Fruit fly (Drosophila melanogaster) whole organism, embryonic: ENCODE measurements around the gene cbt.
A peak's percentile ranks its signal among the peaks of the same experiment; 100 is the strongest.

Source experiments
- Atf6 ChIP-seq: fragments of 200-800 bp; sonication (Bioruptor generic); IDR thresholded peaks from 2 replicates; pipeline ENCODE4 v1.3.6; 2022; ENCODE audit warnings: missing biosample characterization, missing genetic modification characterization
- Blimp-1 ChIP-seq: fragments of 200-800 bp; sonication (Bioruptor generic); optimal IDR thresholded peaks from 3 replicates; lab custom pipeline; 2018; ENCODE audit warnings: missing biosample characterization, missing genetic modification characterization, mild to moderate bottlenecking, moderate library complexity, missing genetic modification reagents
- CG10654 ChIP-seq: fragments of 200-800 bp; sonication (Bioruptor generic); optimal IDR thresholded peaks from 2 replicates; lab custom pipeline; 2016; ENCODE audit warnings: missing biosample characterization, missing genetic modification characterization
- CG10979 ChIP-seq: fragments of 200-800 bp; sonication (Bioruptor generic); optimal IDR thresholded peaks from 2 replicates; lab custom pipeline; 2018; ENCODE audit warnings: missing biosample characterization, mild to moderate bottlenecking, missing genetic modification characterization, moderate library complexity
- CG11696 ChIP-seq: fragments of 200-800 bp; sonication (Bioruptor generic); IDR thresholded peaks from 2 replicates; pipeline ENCODE4 v1.3.6; 2022; ENCODE audit warnings: missing biosample characterization, missing genetic modification characterization
- CG14050 ChIP-seq: fragments of 200-800 bp; sonication (Bioruptor generic); IDR thresholded peaks from 3 replicates; pipeline ENCODE4 v1.3.6; 2022; ENCODE audit warnings: missing biosample characterization, missing genetic modification characterization
- CG14441 ChIP-seq: fragments of 200-800 bp; sonication (Bioruptor generic); IDR thresholded peaks from 2 replicates; pipeline ENCODE4 v1.3.6; 2022; ENCODE audit warnings: missing biosample characterization, missing genetic modification characterization
- CG15073 ChIP-seq: fragments of 200-800 bp; sonication (Bioruptor generic); optimal IDR thresholded peaks from 2 replicates; lab custom pipeline; 2016; ENCODE audit warnings: missing biosample characterization, missing genetic modification characterization
- CG15514 ChIP-seq: fragments of 200-800 bp; sonication (Bioruptor generic); optimal IDR thresholded peaks from 3 replicates; lab custom pipeline; 2017; ENCODE audit warnings: missing biosample characterization, missing genetic modification characterization, mild to moderate bottlenecking, moderate library complexity, missing genetic modification reagents
- CG17568 ChIP-seq: fragments of 200-800 bp; sonication (Bioruptor generic); optimal IDR thresholded peaks from 2 replicates; lab custom pipeline; 2018; ENCODE audit warnings: missing biosample characterization, mild to moderate bottlenecking, missing genetic modification characterization, moderate library complexity
- CG17829 ChIP-seq: fragments of 200-800 bp; optimal IDR thresholded peaks from 2 replicates; lab custom pipeline; 2019; ENCODE audit warnings: missing biosample characterization, mild to moderate bottlenecking, missing genetic modification characterization, moderate library complexity
- CG18599 ChIP-seq: fragments of 200-800 bp; sonication (Bioruptor generic); optimal IDR thresholded peaks from 3 replicates; lab custom pipeline; 2017; ENCODE audit warnings: missing biosample characterization, missing genetic modification characterization, mild to moderate bottlenecking, moderate library complexity, missing genetic modification reagents
- CG32772 ChIP-seq: fragments of 200-800 bp; sonication (Bioruptor generic); IDR thresholded peaks from 2 replicates; pipeline ENCODE4 v1.3.6; 2022; ENCODE audit warnings: missing biosample characterization, missing genetic modification characterization
- CG3995 ChIP-seq: fragments of 200-800 bp; sonication (Bioruptor generic); optimal IDR thresholded peaks from 3 replicates; lab custom pipeline; 2016; ENCODE audit warnings: missing biosample characterization, missing genetic modification characterization
- CG42726 ChIP-seq: fragments of 200-800 bp; sonication (Bioruptor generic); IDR thresholded peaks from 2 replicates; pipeline ENCODE4 v1.3.6; 2022; ENCODE audit warnings: missing biosample characterization, missing genetic modification characterization; ENCODE audit not compliant: partially characterized antibody
- CG6175 ChIP-seq: fragments of 200-800 bp; sonication (Bioruptor generic); IDR thresholded peaks from 3 replicates; pipeline ENCODE4 v1.3.6; 2022; ENCODE audit warnings: missing biosample characterization, missing genetic modification characterization
- CG7745 ChIP-seq: fragments of 200-800 bp; sonication (Bioruptor generic); optimal IDR thresholded peaks from 2 replicates; lab custom pipeline; 2018; ENCODE audit warnings: missing biosample characterization, mild to moderate bottlenecking, missing genetic modification characterization, moderate library complexity
- CG7963 ChIP-seq: fragments of 200-800 bp; sonication (Bioruptor generic); IDR thresholded peaks from 3 replicates; pipeline ENCODE4 v1.3.6; 2022; ENCODE audit warnings: missing biosample characterization, missing genetic modification characterization; ENCODE audit not compliant: partially characterized antibody
- Camta ChIP-seq: fragments of 200-800 bp; sonication (Bioruptor generic); optimal IDR thresholded peaks from 2 replicates; lab custom pipeline; 2016; ENCODE audit warnings: missing biosample characterization, missing genetic modification characterization
- Deaf1 ChIP-seq: fragments of 200-800 bp; optimal IDR thresholded peaks from 3 replicates; lab custom pipeline; 2019; ENCODE audit warnings: missing biosample characterization, mild to moderate bottlenecking, missing genetic modification characterization, moderate library complexity
- Dek ChIP-seq: fragments of 200-800 bp; sonication (Bioruptor generic); optimal IDR thresholded peaks from 3 replicates; lab custom pipeline; 2019; ENCODE audit warnings: missing biosample characterization, mild to moderate bottlenecking, missing genetic modification characterization, moderate library complexity
- Dip2 ChIP-seq: fragments of 200-800 bp; sonication (Bioruptor generic); IDR thresholded peaks from 2 replicates; pipeline ENCODE4 v1.3.6; 2022; ENCODE audit warnings: missing biosample characterization, missing genetic modification characterization
- E2f1 ChIP-seq: fragments of 200-800 bp; sonication (Bioruptor generic); IDR thresholded peaks from 2 replicates; pipeline ENCODE4 v1.3.6; 2022; ENCODE audit warnings: missing biosample characterization, missing genetic modification characterization
- Hr3 ChIP-seq: fragments of 200-800 bp; sonication (Bioruptor generic); optimal IDR thresholded peaks from 3 replicates; lab custom pipeline; 2016; ENCODE audit warnings: missing biosample characterization, missing genetic modification characterization
- Hr78 ChIP-seq, 2 experiments: fragments of 200-800 bp in 1 of 2; fragments of >200 bp in 1 of 2; sonication (Bioruptor generic) in 1 of 2; optimal IDR thresholded peaks; 2 replicates each; lab custom pipeline; 2017 to 2019; ENCODE audit warnings: missing biosample characterization in 2 of 2, missing genetic modification characterization in 2 of 2, mild to moderate bottlenecking in 1 of 2, moderate library complexity in 1 of 2
- Nf-YA ChIP-seq: fragments of 200-800 bp; sonication (Bioruptor generic); IDR thresholded peaks from 2 replicates; pipeline ENCODE4 v1.3.6; 2022; ENCODE audit warnings: missing biosample characterization, missing genetic modification characterization
- Oli ChIP-seq: fragments of 200-800 bp; sonication (Bioruptor generic); optimal IDR thresholded peaks from 2 replicates; lab custom pipeline; 2018; ENCODE audit warnings: missing biosample characterization, mild to moderate bottlenecking, missing genetic modification characterization, moderate library complexity
- Opbp ChIP-seq: fragments of 200-800 bp; sonication (Bioruptor generic); IDR thresholded peaks from 3 replicates; pipeline ENCODE4 v1.3.6; 2022; ENCODE audit warnings: missing biosample characterization, missing genetic modification characterization; ENCODE audit not compliant: partially characterized antibody
- PHDP ChIP-seq: fragments of 200-800 bp; sonication (Bioruptor generic); optimal IDR thresholded peaks from 3 replicates; lab custom pipeline; 2018; ENCODE audit warnings: missing biosample characterization, mild to moderate bottlenecking, missing genetic modification characterization, moderate library complexity
- YL-1 ChIP-seq: fragments of 200-800 bp; sonication (Bioruptor generic); optimal IDR thresholded peaks from 3 replicates; lab custom pipeline; 2017; ENCODE audit warnings: missing biosample characterization, mild to moderate bottlenecking, missing genetic modification characterization
- bab2 ChIP-seq: fragments of 200-800 bp; sonication (Bioruptor generic); optimal IDR thresholded peaks from 2 replicates; lab custom pipeline; 2016; ENCODE audit warnings: missing biosample characterization, missing genetic modification characterization
- cad ChIP-seq: fragments of >200 bp; optimal IDR thresholded peaks from 2 replicates; lab custom pipeline; 2017; ENCODE audit warnings: missing biosample characterization, missing genetic modification characterization
- cg ChIP-seq: fragments of 200-800 bp; sonication (Bioruptor generic); optimal IDR thresholded peaks from 3 replicates; lab custom pipeline; 2019; ENCODE audit warnings: missing biosample characterization, mild to moderate bottlenecking, missing genetic modification characterization, moderate library complexity
- chm ChIP-seq: fragments of 200-800 bp; sonication (Bioruptor generic); IDR thresholded peaks from 2 replicates; pipeline ENCODE4 v1.3.6; 2022; ENCODE audit warnings: missing biosample characterization, missing genetic modification characterization
- chn ChIP-seq: fragments of 200-800 bp; sonication (Bioruptor generic); optimal IDR thresholded peaks from 2 replicates; lab custom pipeline; 2016; ENCODE audit warnings: missing biosample characterization, missing genetic modification characterization
- da ChIP-seq: fragments of 200-800 bp; sonication (Bioruptor generic); optimal IDR thresholded peaks from 2 replicates; lab custom pipeline; 2016; ENCODE audit warnings: missing biosample characterization, missing genetic modification characterization
- gcm ChIP-seq: fragments of 200-800 bp; sonication (Bioruptor generic); optimal IDR thresholded peaks from 2 replicates; lab custom pipeline; 2019; ENCODE audit warnings: missing biosample characterization, mild to moderate bottlenecking, missing genetic modification characterization, moderate library complexity
- lbe ChIP-seq: fragments of 200-800 bp; sonication (Bioruptor generic); optimal IDR thresholded peaks from 2 replicates; lab custom pipeline; 2016; ENCODE audit warnings: missing biosample characterization, mild to moderate bottlenecking, missing genetic modification characterization
- nerfin-1 ChIP-seq: fragments of 200-800 bp; sonication (Bioruptor generic); optimal IDR thresholded peaks from 3 replicates; lab custom pipeline; 2019; ENCODE audit warnings: missing biosample characterization, mild to moderate bottlenecking, missing genetic modification characterization, moderate library complexity
- nom ChIP-seq: fragments of 200-800 bp; sonication (Bioruptor generic); optimal IDR thresholded peaks from 2 replicates; lab custom pipeline; 2017; ENCODE audit warnings: missing biosample characterization, missing genetic modification characterization, mild to moderate bottlenecking, moderate library complexity, missing genetic modification reagents
- oc ChIP-seq: fragments of 200-800 bp; sonication (Bioruptor generic); optimal IDR thresholded peaks from 2 replicates; lab custom pipeline; 2018; ENCODE audit warnings: missing biosample characterization, mild to moderate bottlenecking, missing genetic modification characterization, moderate library complexity
- org-1 ChIP-seq: fragments of 200-800 bp; sonication (Bioruptor generic); optimal IDR thresholded peaks from 2 replicates; lab custom pipeline; 2017; ENCODE audit warnings: missing biosample characterization, missing genetic modification characterization
- repo ChIP-seq: fragments of 200-800 bp; sonication (Bioruptor generic); optimal IDR thresholded peaks from 2 replicates; lab custom pipeline; 2016; ENCODE audit warnings: missing biosample characterization, missing genetic modification characterization
- salm ChIP-seq: fragments of 200-800 bp; sonication (Bioruptor generic); optimal IDR thresholded peaks from 2 replicates; lab custom pipeline; 2018; ENCODE audit warnings: missing biosample characterization, mild to moderate bottlenecking, missing genetic modification characterization
- stc ChIP-seq: fragments of 200-800 bp; sonication (Bioruptor generic); IDR thresholded peaks from 2 replicates; pipeline ENCODE4 v1.3.6; 2022; ENCODE audit warnings: missing biosample characterization, missing genetic modification characterization
- tio ChIP-seq: fragments of 200-800 bp; sonication (Bioruptor generic); optimal IDR thresholded peaks from 2 replicates; lab custom pipeline; 2017; ENCODE audit warnings: missing biosample characterization, missing genetic modification characterization, inconsistent platforms
- tll ChIP-seq, 2 experiments: fragments of 200-800 bp in 1 of 2; fragments of >200 bp in 1 of 2; sonication (Bioruptor generic) in 1 of 2; optimal IDR thresholded peaks; 2 replicates each; lab custom pipeline; 2017 to 2019; ENCODE audit warnings: missing biosample characterization in 2 of 2, missing genetic modification characterization in 2 of 2, mild to moderate bottlenecking in 1 of 2, moderate library complexity in 1 of 2
- ttk ChIP-seq: fragments of 200-800 bp; sonication (Bioruptor generic); IDR thresholded peaks from 2 replicates; pipeline ENCODE4 v2.1.2; 2022; ENCODE audit warnings: missing biosample characterization, missing genetic modification characterization
- twi ChIP-seq: fragments of 200-800 bp; optimal IDR thresholded peaks from 2 replicates; lab custom pipeline; 2019; ENCODE audit warnings: missing biosample characterization, mild to moderate bottlenecking, missing genetic modification characterization, moderate library complexity

The cbt gene

dm6 chr2L:469912-470311 is 9.6 kb downstream of the cbt start (continued):
- TF ChIP-seq da (GFP tag; lab: Kevin White, UChicago) = no peak
- TF ChIP-seq gcm (GFP tag; lab: Kevin White, UChicago) = peak; percentile 24
- no peak for TF ChIP-seq tll (GFP tag; optimal IDR thresholded peaks at IDR 0.05; lab: Kevin White, UChicago)
- TF ChIP-seq CG18599 (GFP tag; lab: Kevin White, UChicago) = peak; percentile 40
- TF ChIP-seq CG17568 = peak; percentile 31
- TF ChIP-seq stc (GFP tag; lab: Robert Waterston, UW) = peak; percentile 14; the same call in 1 of the 2 replicates
- TF ChIP-seq tio = no peak
- TF ChIP-seq cad (GFP tag; lab: Kevin White, UChicago) = no peak
- no peak for TF ChIP-seq CG14441
- TF ChIP-seq Blimp-1 (GFP tag; lab: Kevin White, UChicago) = peak; percentile 22
- TF ChIP-seq lbe = no peak
- TF ChIP-seq CG15073 = peak; percentile 38
- 0 out of 2 replicates have a peak, but pooled peaks have one; percentile 21 for TF ChIP-seq Nf-YA (GFP tag; lab: Robert Waterston, UW)
- TF ChIP-seq Deaf1 (tag; lab: Kevin White, UChicago) = peak; percentile 46
- peak; percentile 13 for TF ChIP-seq PHDP (tag; lab: Kevin White, UChicago)
- peak; percentile 1 for TF ChIP-seq CG10979 (tag; lab: Kevin White, UChicago)
- TF ChIP-seq CG14050 = no peak
- peak; percentile 78 for TF ChIP-seq CG11696
- no peak for TF ChIP-seq Dek (tag; lab: Kevin White, UChicago)
- no peak for TF ChIP-seq oc (tag; lab: Kevin White, UChicago)
- TF ChIP-seq ttk (GFP tag; lab: Robert Waterston, UW) = no peak
- no peak for TF ChIP-seq CG42726 (GFP tag; lab: Robert Waterston, UW)
- no peak for TF ChIP-seq CG7963 (GFP tag; lab: Robert Waterston, UW)
- TF ChIP-seq CG7745 (tag; lab: Kevin White, UChicago) = no peak
- 0 out of 2 replicates have a peak, but pooled peaks have one; percentile 8 for TF ChIP-seq Atf6 (GFP tag; lab: Robert Waterston, UW)
- TF ChIP-seq CG10654 (GFP tag; lab: Kevin White, UChicago) = peak; percentile 8

dm6 chr2L:468745-469358 is 10.6 kb downstream of the cbt start:
- no peak for TF ChIP-seq CG6175 (GFP tag; lab: Robert Waterston, UW)
- TF ChIP-seq Oli (tag; lab: Kevin White, UChicago) = peak; percentile 70
- TF ChIP-seq E2f1 (GFP tag; lab: Robert Waterston, UW) = peak; percentile 70
- peak; percentile 66 for TF ChIP-seq Camta
- TF ChIP-seq repo (GFP tag; lab: Kevin White, UChicago) = peak; percentile 51
- TF ChIP-seq nerfin-1 (tag; lab: Kevin White, UChicago) = peak; percentile 40
- peak; percentile 69 for TF ChIP-seq CG15514
- peak; percentile 51 for TF ChIP-seq Hr3 (GFP tag; lab: Kevin White, UChicago)
- peak; percentile 33 for TF ChIP-seq nom (GFP tag; lab: Kevin White, UChicago)
- TF ChIP-seq chm = peak; percentile 60; the same call in 1 of the 2 replicates
- no peak for TF ChIP-seq Opbp (GFP tag; lab: Robert Waterston, UW)
- peak in 1 of 2 experiments; percentile 64 for TF ChIP-seq Hr78 (GFP tag; optimal IDR thresholded peaks at IDR 0.05; lab: Kevin White, UChicago)
- peak; percentile 11 for TF ChIP-seq cg
- peak; percentile 69 for TF ChIP-seq bab2
- peak; percentile 32 for TF ChIP-seq CG3995 (GFP tag; lab: Kevin White, UChicago)
- peak; percentile 80 for TF ChIP-seq org-1
- no peak for TF ChIP-seq twi (tag; lab: Kevin White, UChicago)
- peak; percentile 81 for TF ChIP-seq CG32772 (GFP tag; lab: Robert Waterston, UW)
- no peak for TF ChIP-seq YL-1 (GFP tag; lab: Kevin White, UChicago)
- no peak for TF ChIP-seq Dip2 (GFP tag; lab: Robert Waterston, UW)
- peak; percentile 73 for TF ChIP-seq chn (GFP tag; lab: Kevin White, UChicago)
- peak; percentile 79 for TF ChIP-seq CG17829 (tag; lab: Kevin White, UChicago)
- TF ChIP-seq salm (tag; lab: Kevin White, UChicago) = peak; percentile 42
